Worm (Caenorhabditis elegans) whole organism, young adult: ENCODE measurements around the gene srh-80.
A peak's percentile ranks its signal among the peaks of the same experiment; 100 is the strongest.

Experiments
- D2030.7 ChIP-seq: fragments of 200-800 bp; sonication (Bioruptor generic); IDR thresholded peaks from 2 replicates; pipeline ENCODE4 v1.3.6; 2022; ENCODE audit warnings: missing genetic modification reagents, missing genetic modification characterization, missing compliant biosample characterization
- F23B12.7 ChIP-seq: sonication (generic microtip); optimal IDR thresholded peaks from 2 replicates; lab custom pipeline; 2017; ENCODE audit warnings: missing genetic modification characterization, mild to moderate bottlenecking, missing compliant biosample characterization, antibody characterized with exemption, moderate library complexity; ENCODE audit not compliant: insufficient read depth
- T26A5.8 ChIP-seq: sonication (generic microtip); optimal IDR thresholded peaks from 2 replicates; lab custom pipeline; 2016; ENCODE audit warnings: missing genetic modification characterization, missing compliant biosample characterization
- hlh-12 ChIP-seq: sonication (generic microtip); optimal IDR thresholded peaks from 2 replicates; lab custom pipeline; 2016; ENCODE audit warnings: missing genetic modification characterization, missing compliant biosample characterization
- lin-35 ChIP-seq, 3 experiments: fragments of 150-350 bp in 2 of 3; sonication (generic microtip) in 1 of 3; optimal IDR thresholded peaks; 2 replicates each; lab custom pipeline; 2014 to 2018; ENCODE audit warnings: missing biosample characterization in 3 of 3, missing genetic modification characterization in 3 of 3, missing genetic modification reagents in 3 of 3
- mel-28 ChIP-seq: sonication (generic microtip); optimal IDR thresholded peaks from 2 replicates; lab custom pipeline; 2016; ENCODE audit warnings: borderline replicate concordance, mild to moderate bottlenecking, missing genetic modification characterization, missing compliant biosample characterization
- mxl-1 ChIP-seq: sonication (generic microtip); optimal IDR thresholded peaks from 2 replicates; lab custom pipeline; 2016; ENCODE audit warnings: missing genetic modification characterization, missing compliant biosample characterization
- rec-8 ChIP-seq, 2 experiments: sonication (generic microtip); optimal IDR thresholded peaks; 2 replicates each; lab custom pipeline; 2016; ENCODE audit warnings: mild to moderate bottlenecking in 2 of 2, missing genetic modification characterization in 2 of 2, missing genetic modification reagents in 2 of 2, missing genotype in 2 of 2, missing biosample characterization in 1 of 2, missing compliant biosample characterization in 1 of 2, moderate library complexity in 1 of 2

srh-80 gene

ce11 chrV:265062-265963 lies 45.6 kb downstream of the srh-80 start:
- TF ChIP-seq mel-28 (tag; lab: Kevin White, UChicago): peak; percentile 31
- TF ChIP-seq rec-8 (tag; optimal IDR thresholded peaks at IDR 0.05; lab: Kevin White, UChicago): peak in 1 of 2 experiments; percentile 74
- TF ChIP-seq lin-35 (GFP tag; optimal IDR thresholded peaks at IDR 0.05; lab: Kevin White, UChicago): peak in 1 of 3 experiments; percentile 4
- peak; percentile 77 for TF ChIP-seq mxl-1 (tag; lab: Kevin White, UChicago)
- TF ChIP-seq hlh-12 (tag; lab: Kevin White, UChicago): peak; percentile 93
- peak; percentile 23 for TF ChIP-seq F23B12.7 (tag; lab: Kevin White, UChicago)

- TF ChIP-seq D2030.7 (no peak), T26A5.8 (tag; lab: Kevin White, UChicago) (no peak)
These were observed 48.3 kb downstream of the srh-80 start, which contains the start of gene lgc-26 for ce11 chrV:268007-268406. lgc-26 (plus strand) TSS chrV:268307.
